Fruit fly (Drosophila melanogaster) whole organism, embryonic: ENCODE measurements around the gene CG6415.

Experiments used
- Aef1 ChIP-seq: fragments of 200-800 bp; sonication (Bioruptor generic); IDR thresholded peaks from 3 replicates; pipeline ENCODE4 v1.3.6; 2022; ENCODE audit warnings: missing biosample characterization, missing genetic modification characterization
- CG11504 ChIP-seq: fragments of 200-800 bp; sonication (Bioruptor generic); optimal IDR thresholded peaks from 3 replicates; lab custom pipeline; 2019; ENCODE audit warnings: missing biosample characterization, mild to moderate bottlenecking, missing genetic modification characterization, moderate library complexity
- CG12104 ChIP-seq: fragments of 200-800 bp; sonication (Bioruptor generic); optimal IDR thresholded peaks from 3 replicates; lab custom pipeline; 2016; ENCODE audit warnings: missing biosample characterization, missing genetic modification characterization
- CG1233 ChIP-seq: fragments of 200-800 bp; sonication (Bioruptor generic); optimal IDR thresholded peaks from 4 replicates; lab custom pipeline; 2018; ENCODE audit warnings: missing biosample characterization, mild to moderate bottlenecking, missing genetic modification characterization
- CG12744 ChIP-seq: fragments of 200-800 bp; sonication (Bioruptor generic); optimal IDR thresholded peaks from 2 replicates; lab custom pipeline; 2016; ENCODE audit warnings: missing biosample characterization, missing genetic modification characterization
- CG13775 ChIP-seq: fragments of 200-800 bp; sonication (Bioruptor generic); optimal IDR thresholded peaks from 3 replicates; lab custom pipeline; 2017; ENCODE audit warnings: missing biosample characterization, mild to moderate bottlenecking, missing genetic modification characterization
- CG2120 ChIP-seq: fragments of 200-800 bp; sonication (Bioruptor generic); optimal IDR thresholded peaks from 3 replicates; lab custom pipeline; 2016; ENCODE audit warnings: missing biosample characterization, missing genetic modification characterization
- CG32532 ChIP-seq: fragments of 200-800 bp; sonication (Bioruptor generic); IDR thresholded peaks from 2 replicates; pipeline ENCODE4 v1.3.6; 2022; ENCODE audit warnings: missing biosample characterization, missing genetic modification characterization
- CG4360 ChIP-seq: fragments of 200-800 bp; sonication (Bioruptor generic); IDR thresholded peaks from 2 replicates; pipeline ENCODE4 v1.3.6; 2022; ENCODE audit warnings: missing biosample characterization, missing genetic modification characterization
- CG43689 ChIP-seq: fragments of 200-800 bp; sonication (Bioruptor generic); IDR thresholded peaks from 2 replicates; pipeline ENCODE4 v1.3.6; 2022; ENCODE audit warnings: missing biosample characterization, missing genetic modification characterization
- CG5180 ChIP-seq: fragments of 200-800 bp; sonication (Bioruptor generic); optimal IDR thresholded peaks from 3 replicates; lab custom pipeline; 2017; ENCODE audit warnings: missing biosample characterization, missing genetic modification characterization, mild to moderate bottlenecking, moderate library complexity, missing genetic modification reagents
- CG6683 ChIP-seq: fragments of 200-800 bp; sonication (Bioruptor generic); optimal IDR thresholded peaks from 2 replicates; lab custom pipeline; 2017; ENCODE audit warnings: missing biosample characterization, mild to moderate bottlenecking, missing genetic modification characterization, missing genetic modification reagents
- CG8388 ChIP-seq: fragments of 200-800 bp; sonication (Bioruptor generic); optimal IDR thresholded peaks from 2 replicates; lab custom pipeline; 2019; ENCODE audit warnings: missing biosample characterization, mild to moderate bottlenecking, missing genetic modification characterization, moderate library complexity
- CG8924 ChIP-seq: fragments of 200-800 bp; optimal IDR thresholded peaks from 3 replicates; lab custom pipeline; 2019; ENCODE audit warnings: missing biosample characterization, mild to moderate bottlenecking, missing genetic modification characterization, moderate library complexity
- CG9817 ChIP-seq: fragments of 200-800 bp; sonication (Bioruptor generic); optimal IDR thresholded peaks from 2 replicates; lab custom pipeline; 2018; ENCODE audit warnings: missing biosample characterization, mild to moderate bottlenecking, missing genetic modification characterization, moderate library complexity
- CG9932 ChIP-seq: fragments of 200-800 bp; sonication (Bioruptor generic); IDR thresholded peaks from 2 replicates; pipeline ENCODE4 v1.3.6; 2022; ENCODE audit warnings: missing biosample characterization, missing genetic modification characterization
- D19A ChIP-seq: fragments of 200-800 bp; optimal IDR thresholded peaks from 3 replicates; lab custom pipeline; 2019; ENCODE audit warnings: missing biosample characterization, mild to moderate bottlenecking, missing genetic modification characterization, moderate library complexity
- Dll ChIP-seq: fragments of 200-800 bp; sonication (Bioruptor generic); IDR thresholded peaks from 4 replicates; pipeline ENCODE4 v1.3.6; 2022; ENCODE audit warnings: missing biosample characterization, missing genetic modification characterization; ENCODE audit not compliant: partially characterized antibody
- Doc2 ChIP-seq: fragments of 200-800 bp; sonication (Bioruptor generic); IDR thresholded peaks from 2 replicates; pipeline ENCODE4 v1.3.6; 2022; ENCODE audit warnings: missing biosample characterization, missing genetic modification characterization
- Hr51 ChIP-seq, 2 experiments: fragments of 200-800 bp; sonication (Bioruptor generic); optimal IDR thresholded peaks; 2 replicates in 1 of 2; 3 replicates in 1 of 2; lab custom pipeline; 2016 to 2018; ENCODE audit warnings: missing biosample characterization in 2 of 2, missing genetic modification characterization in 2 of 2, mild to moderate bottlenecking in 1 of 2, moderate library complexity in 1 of 2
- Hsf ChIP-seq: fragments of 200-800 bp; sonication (Bioruptor generic); optimal IDR thresholded peaks from 3 replicates; lab custom pipeline; 2016; ENCODE audit warnings: missing biosample characterization, missing genetic modification characterization
- MESR4 ChIP-seq: fragments of 200-800 bp; sonication (Bioruptor generic); optimal IDR thresholded peaks from 2 replicates; lab custom pipeline; 2018; ENCODE audit warnings: missing biosample characterization, mild to moderate bottlenecking, missing genetic modification characterization, moderate library complexity
- NFAT ChIP-seq: fragments of 200-800 bp; sonication (Bioruptor generic); IDR thresholded peaks from 2 replicates; pipeline ENCODE4 v1.3.6; 2022; ENCODE audit warnings: missing biosample characterization, missing genetic modification characterization
- Neu2 ChIP-seq: fragments of 200-800 bp; sonication (Bioruptor generic); optimal IDR thresholded peaks from 3 replicates; lab custom pipeline; 2016; ENCODE audit warnings: missing biosample characterization, missing genetic modification characterization, borderline replicate concordance
- Ptx1 ChIP-seq: fragments of 200-800 bp; sonication (Bioruptor generic); IDR thresholded peaks from 2 replicates; pipeline ENCODE4 v1.3.6; 2022; ENCODE audit warnings: missing biosample characterization, missing genetic modification characterization
- Rfx ChIP-seq: fragments of 200-800 bp; sonication (Bioruptor generic); IDR thresholded peaks from 2 replicates; pipeline ENCODE4 v1.3.6; 2022; ENCODE audit warnings: missing biosample characterization, missing genetic modification characterization
- Sin3A ChIP-seq: fragments of >200 bp; optimal IDR thresholded peaks from 2 replicates; lab custom pipeline; 2018
- Trl ChIP-seq, 3 experiments: fragments of >200 bp in 2 of 3; fragments of 200-800 bp in 1 of 3; sonication (Bioruptor generic) in 1 of 3; optimal IDR thresholded peaks; 2 replicates in 1 of 3; 3 replicates in 2 of 3; lab custom pipeline; 2016 to 2017; ENCODE audit warnings: missing biosample characterization in 1 of 3, missing genetic modification characterization in 1 of 3
- al ChIP-seq: fragments of 200-800 bp; sonication (Bioruptor generic); IDR thresholded peaks from 2 replicates; pipeline ENCODE4 v1.3.6; 2022; ENCODE audit warnings: missing biosample characterization, missing genetic modification characterization
- ase ChIP-seq: fragments of 200-800 bp; sonication (Bioruptor generic); IDR thresholded peaks from 3 replicates; pipeline ENCODE4 v1.3.6; 2022; ENCODE audit warnings: missing biosample characterization, missing genetic modification characterization
- crol ChIP-seq: fragments of 200-800 bp; sonication (Bioruptor generic); IDR thresholded peaks from 2 replicates; pipeline ENCODE4 v1.3.6; 2022; ENCODE audit warnings: missing biosample characterization, missing genetic modification characterization
- cwo ChIP-seq: fragments of 200-800 bp; sonication (Bioruptor generic); optimal IDR thresholded peaks from 3 replicates; lab custom pipeline; 2017; ENCODE audit warnings: missing biosample characterization, missing genetic modification characterization, mild to moderate bottlenecking, moderate library complexity, missing genetic modification reagents
- dmrt99B ChIP-seq: fragments of 200-800 bp; sonication (Bioruptor generic); optimal IDR thresholded peaks from 2 replicates; lab custom pipeline; 2018; ENCODE audit warnings: missing biosample characterization, mild to moderate bottlenecking, missing genetic modification characterization, moderate library complexity
- esg ChIP-seq: fragments of 200-800 bp; sonication (Bioruptor generic); conservative IDR thresholded peaks from 2 replicates; pipeline ENCODE4 v1.3.6; 2022; ENCODE audit warnings: missing biosample characterization, missing genetic modification characterization
- gem ChIP-seq: fragments of 200-800 bp; sonication (Bioruptor generic); optimal IDR thresholded peaks from 2 replicates; lab custom pipeline; 2019; ENCODE audit warnings: missing biosample characterization, mild to moderate bottlenecking, missing genetic modification characterization, moderate library complexity
- hth ChIP-seq: fragments of >200 bp; optimal IDR thresholded peaks from 2 replicates; lab custom pipeline; 2017; ENCODE audit warnings: inconsistent platforms
- ken ChIP-seq: fragments of 200-800 bp; sonication (Bioruptor generic); IDR thresholded peaks from 3 replicates; pipeline ENCODE4 v1.3.6; 2022; ENCODE audit warnings: missing biosample characterization, missing genetic modification characterization
- pan ChIP-seq, 4 experiments: fragments of >200 bp in 3 of 4; fragments of 200-800 bp in 1 of 4; sonication (Bioruptor generic) in 1 of 4; optimal IDR thresholded peaks in 3 of 4; IDR thresholded peaks in 1 of 4; 2 replicates each; pipeline versions ENCODE4 v1.3.6 to Lab custom; 2017 to 2022; ENCODE audit warnings: missing biosample characterization in 2 of 4, missing genetic modification characterization in 2 of 4, mixed read lengths in 1 of 4
- peb ChIP-seq: fragments of 200-800 bp; sonication (Bioruptor generic); IDR thresholded peaks from 2 replicates; pipeline ENCODE4 v1.3.6; 2022; ENCODE audit warnings: missing biosample characterization, missing genetic modification characterization
- pros ChIP-seq: fragments of 200-800 bp; sonication (Bioruptor generic); optimal IDR thresholded peaks from 3 replicates; lab custom pipeline; 2019; ENCODE audit warnings: missing biosample characterization, mild to moderate bottlenecking, missing genetic modification characterization, moderate library complexity
- pum ChIP-seq: fragments of 200-800 bp; sonication (Bioruptor generic); optimal IDR thresholded peaks from 2 replicates; lab custom pipeline; 2016; ENCODE audit warnings: missing biosample characterization, missing genetic modification characterization
- sd ChIP-seq: fragments of 200-800 bp; sonication (Bioruptor generic); optimal IDR thresholded peaks from 3 replicates; lab custom pipeline; 2018; ENCODE audit warnings: missing biosample characterization, mild to moderate bottlenecking, missing genetic modification characterization, moderate library complexity
- sens ChIP-seq: fragments of 200-800 bp; sonication (Bioruptor generic); peaks from one replicate; lab custom pipeline; 2016; ENCODE audit warnings: missing biosample characterization, missing genetic modification characterization
- sisA ChIP-seq: fragments of 200-800 bp; sonication (Bioruptor generic); IDR thresholded peaks from 2 replicates; pipeline ENCODE4 v1.3.6; 2022; ENCODE audit warnings: missing biosample characterization, missing genetic modification characterization
- tin ChIP-seq: fragments of 200-800 bp; sonication (Bioruptor generic); optimal IDR thresholded peaks from 3 replicates; lab custom pipeline; 2016; ENCODE audit warnings: missing biosample characterization, missing genetic modification characterization
- tio ChIP-seq: fragments of 200-800 bp; sonication (Bioruptor generic); optimal IDR thresholded peaks from 2 replicates; lab custom pipeline; 2017; ENCODE audit warnings: missing biosample characterization, missing genetic modification characterization, inconsistent platforms
- wor ChIP-seq: fragments of 200-800 bp; sonication (Bioruptor generic); IDR thresholded peaks from 2 replicates; pipeline ENCODE4 v1.3.6; 2022; ENCODE audit warnings: missing biosample characterization, missing genetic modification characterization

CG6415 gene

DNA sequence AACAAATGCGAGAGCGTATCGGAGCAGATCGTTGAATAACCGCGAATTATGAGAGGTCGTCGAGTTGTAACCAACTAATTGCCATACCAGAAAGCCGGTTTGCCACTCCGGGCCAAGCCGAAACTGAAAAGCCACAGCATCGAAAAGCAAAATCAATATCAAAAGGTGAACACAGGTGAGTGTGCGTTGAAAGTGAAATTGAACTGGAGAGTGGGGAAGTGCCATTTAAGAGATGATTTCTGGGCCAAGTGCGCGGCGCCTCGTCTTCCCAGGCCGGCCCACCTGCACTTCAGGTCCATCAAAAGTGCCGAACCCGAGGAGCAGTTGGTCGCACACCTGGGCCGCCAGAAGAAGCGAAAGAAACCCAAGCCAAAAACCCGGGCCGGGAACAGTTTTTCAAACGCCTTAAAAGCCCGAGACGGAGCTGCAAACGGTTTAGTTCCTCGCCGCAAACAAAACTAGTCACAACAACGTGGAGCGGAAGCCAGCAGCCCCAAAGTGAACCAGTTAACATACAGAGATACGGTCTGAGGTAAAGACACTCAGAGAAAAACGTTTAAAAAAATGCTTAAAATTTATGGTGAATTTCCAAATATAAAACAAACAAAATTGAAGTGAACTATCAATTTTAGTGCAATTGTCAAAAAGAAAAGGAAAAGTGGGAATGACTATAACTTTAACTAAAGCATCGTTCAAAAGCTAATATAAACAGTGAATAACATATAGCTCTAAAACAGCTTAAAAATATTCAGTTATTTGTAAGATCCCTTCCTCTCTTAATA is 26.3 kb upstream of the CG6415 start, which contains the start of gene CG17104 (continued):
- TF ChIP-seq Hsf (peak; percentile 5), esg (GFP tag; lab: Robert Waterston, UW) (0 out of 2 replicates have a peak, but pooled peaks have one; percentile 18), NFAT (GFP tag; lab: Robert Waterston, UW) (peak; percentile 15; the same call in 1 of the 2 replicates), wor (GFP tag; lab: Robert Waterston, UW) (no peak), tio (GFP tag; lab: Kevin White, UChicago) (no peak), CG9817 (tag; lab: Kevin White, UChicago) (peak; percentile 5), CG12104 (GFP tag; lab: Kevin White, UChicago) (no peak), CG9932 (GFP tag; lab: Robert Waterston, UW) (no peak; the same call in 1 of the 2 replicates)

DNA sequence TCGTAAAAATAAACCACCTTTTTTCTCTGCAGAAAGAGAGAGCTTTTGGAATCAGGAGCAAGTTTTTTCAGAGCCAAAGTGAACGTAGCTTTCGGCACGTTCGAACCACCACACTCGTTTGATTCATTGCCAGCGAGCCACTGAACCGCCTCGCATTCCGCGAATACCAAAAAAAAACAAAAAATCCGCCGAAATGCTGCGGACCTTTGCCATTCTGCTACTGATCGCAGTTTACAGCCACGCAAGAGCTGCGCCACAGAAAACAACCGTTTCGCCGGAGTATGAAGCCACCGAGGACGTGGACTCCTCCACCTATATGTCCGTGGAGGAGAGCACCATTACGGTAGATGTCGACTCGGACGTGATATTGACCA is 25.7 kb upstream of the CG6415 start:
- TF ChIP-seq sd = peak; percentile 92
- no peak for TF ChIP-seq pan (optimal IDR thresholded peaks at IDR 0.05; lab: Kevin White, UChicago)
- TF ChIP-seq pan (GFP tag; optimal IDR thresholded peaks at IDR 0.05 in 1 of 2, IDR thresholded peaks at IDR 0.05 in 1 of 2) = no peak
- TF ChIP-seq Neu2 (GFP tag; lab: Kevin White, UChicago) = no peak
- TF ChIP-seq cwo (GFP tag; lab: Kevin White, UChicago) = no peak
- 0 out of 3 replicates have a peak, but pooled peaks have one; percentile 33 for TF ChIP-seq ken (GFP tag; lab: Robert Waterston, UW)
- no peak for TF ChIP-seq crol (GFP tag; lab: Robert Waterston, UW)
- TF ChIP-seq CG4360 (GFP tag; lab: Robert Waterston, UW) = no peak
- no peak for TF ChIP-seq CG43689 (GFP tag; lab: Robert Waterston, UW)
- TF ChIP-seq Trl (optimal IDR thresholded peaks at IDR 0.05; lab: Kevin White, UChicago) = peak in 1 of 2 experiments; percentile 7
- no peak for TF ChIP-seq Trl (GFP tag; optimal IDR thresholded peaks at IDR 0.05; lab: Kevin White, UChicago)
- TF ChIP-seq Ptx1 (GFP tag; lab: Robert Waterston, UW) = no peak; the same call in 1 of the 2 replicates
- 0 out of 3 replicates have a peak, but pooled peaks have one; percentile 0 for TF ChIP-seq Aef1 (GFP tag; lab: Robert Waterston, UW)
- no peak for TF ChIP-seq CG1233 (GFP tag; lab: Kevin White, UChicago)
- TF ChIP-seq sens (GFP tag; lab: Kevin White, UChicago) = peak; percentile 28
- no peak for TF ChIP-seq Sin3A (lab: Kevin White, UChicago)
- no peak for TF ChIP-seq peb (GFP tag; lab: Robert Waterston, UW)
- TF ChIP-seq CG8924 (tag; lab: Kevin White, UChicago) = no peak
- no peak for TF ChIP-seq CG12744
- TF ChIP-seq CG5180 (GFP tag; lab: Kevin White, UChicago) = peak; percentile 47
- TF ChIP-seq CG6683 (GFP tag; lab: Kevin White, UChicago) = no peak
- no peak for TF ChIP-seq Dll (GFP tag; lab: Robert Waterston, UW)
- no peak for TF ChIP-seq CG13775

DNA sequence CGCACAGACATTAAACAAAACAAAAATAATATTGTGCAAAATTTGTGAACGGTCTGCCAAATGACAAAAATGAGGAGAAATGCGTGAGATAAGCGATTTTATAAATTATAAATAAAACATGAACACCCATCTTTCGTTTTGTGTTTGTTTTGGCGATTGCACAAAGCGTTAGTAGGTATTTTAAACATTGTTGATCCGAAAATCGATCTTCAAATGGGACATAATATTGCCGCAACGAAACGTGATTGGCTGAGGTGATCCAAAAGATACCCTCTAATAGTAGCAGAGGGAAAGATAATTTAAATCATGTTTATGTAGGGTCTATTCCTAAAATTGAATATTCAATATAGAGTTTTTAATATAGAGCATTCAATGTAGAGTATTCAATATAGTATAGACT is 23.9 kb upstream of the CG6415 start:
- no peak for TF ChIP-seq MESR4 (GFP tag; lab: Kevin White, UChicago)
- TF ChIP-seq CG2120 (GFP tag; lab: Kevin White, UChicago) = peak; percentile 15
- peak; percentile 16 for TF ChIP-seq D19A
- no peak for TF ChIP-seq pros (GFP tag; lab: Kevin White, UChicago)
- TF ChIP-seq CG11504 (tag; lab: Kevin White, UChicago) = peak; percentile 38
- TF ChIP-seq Hr51 (GFP tag; optimal IDR thresholded peaks at IDR 0.05; lab: Kevin White, UChicago) = peak in 1 of 2 experiments; percentile 20
- TF ChIP-seq Doc2 (GFP tag; lab: Robert Waterston, UW) = no peak
- TF ChIP-seq pum = no peak
- TF ChIP-seq dmrt99B (tag; lab: Kevin White, UChicago) = peak; percentile 12
- no peak for TF ChIP-seq tin (GFP tag; lab: Kevin White, UChicago)
- peak; percentile 28; the same call in 1 of the 2 replicates for TF ChIP-seq CG32532 (GFP tag; lab: Robert Waterston, UW)
- TF ChIP-seq CG8388 (GFP tag; lab: Kevin White, UChicago) = no peak
- 0 out of 2 replicates have a peak, but pooled peaks have one; percentile 10 for TF ChIP-seq sisA (GFP tag; lab: Robert Waterston, UW)
- TF ChIP-seq Rfx (GFP tag; lab: Robert Waterston, UW) = peak; percentile 22; the same call in 1 of the 2 replicates
- TF ChIP-seq gem (tag; lab: Kevin White, UChicago) = peak; percentile 17
- 0 out of 2 replicates have a peak, but pooled peaks have one; percentile 15 for TF ChIP-seq al (GFP tag; lab: Robert Waterston, UW)
- no peak for TF ChIP-seq hth
- TF ChIP-seq ase (GFP tag; lab: Robert Waterston, UW) = no peak
